Worm (Caenorhabditis elegans): ENCODE data around the gene ZK185.5.

ZK185.5 gene

ce11 chrIV:4524943-4525342 is 20.8 kb downstream of the ZK185.5 start, which contains the start of gene ZK180.6:
Gene ZK180.6, minus strand, starts transcription at chrIV:4525043.
- TF ChIP-seq mdl-1 (tag; optimal IDR thresholded peaks at IDR 0.05) (no peak), F13H6.1 (tag; optimal IDR thresholded peaks at IDR 0.05) (no peak), nhr-21 (tag; optimal IDR thresholded peaks at IDR 0.05) (no peak), blmp-1 (tag; optimal IDR thresholded peaks at IDR 0.05; ENCODE audit: insufficient read depth) (no peak), ZK546.5 (tag; optimal IDR thresholded peaks at IDR 0.05) (no peak), elt-1 (tag; optimal IDR thresholded peaks at IDR 0.05) (no peak), lin-39 (tag; optimal IDR thresholded peaks at IDR 0.05) (no peak), nhr-129 (tag; optimal IDR thresholded peaks at IDR 0.05) (no peak), lin-13 (GFP tag; optimal IDR thresholded peaks at IDR 0.05) (no peak)

ce11 chrIV:4523461-4523860 is 22.3 kb downstream of the ZK185.5 start:
- TF ChIP-seq unc-55 (GFP tag; optimal IDR thresholded peaks at IDR 0.05) (no peak), ceh-16 (tag; optimal IDR thresholded peaks at IDR 0.05) (no peak), peb-1 (tag; optimal IDR thresholded peaks at IDR 0.05) (no peak), lin-11 (tag; optimal IDR thresholded peaks at IDR 0.05) (no peak), C34F6.9 (tag; optimal IDR thresholded peaks at IDR 0.05) (no peak), sma-3 (GFP tag; optimal IDR thresholded peaks at IDR 0.05) (no peak), nhr-11 (tag; optimal IDR thresholded peaks at IDR 0.05) (no peak), nhr-10 (tag; optimal IDR thresholded peaks at IDR 0.05) (no peak), mab-5 (tag; optimal IDR thresholded peaks at IDR 0.05) (no peak), F13H6.1 (tag; optimal IDR thresholded peaks at IDR 0.05) (no peak), aly-2 (tag; optimal IDR thresholded peaks at IDR 0.05) (no peak), ztf-4 (tag; optimal IDR thresholded peaks at IDR 0.05) (no peak), Y55F3AM.14 (GFP tag; optimal IDR thresholded peaks at IDR 0.05) (no peak), ztf-11 (tag; optimal IDR thresholded peaks at IDR 0.05) (no peak), nhr-77 (tag; optimal IDR thresholded peaks at IDR 0.05) (no peak), lsy-2 (tag; optimal IDR thresholded peaks at IDR 0.05) (no peak), fos-1 (tag; optimal IDR thresholded peaks at IDR 0.05) (no peak), elt-3 (tag; optimal IDR thresholded peaks at IDR 0.05) (no peak), nhr-237 (tag; optimal IDR thresholded peaks at IDR 0.05) (no peak)

ce11 chrIV:4519714-4520113 is 26.0 kb downstream of the ZK185.5 start:
- peak; percentile 7 for TF ChIP-seq Y55F3AM.14 (GFP tag; optimal IDR thresholded peaks at IDR 0.05)
- no peak for TF ChIP-seq dmd-4 (tag; optimal IDR thresholded peaks at IDR 0.05)
- TF ChIP-seq nhr-25 (tag; optimal IDR thresholded peaks at IDR 0.05) = peak; percentile 42

ce11 chrIV:4518111-4518510 is 27.6 kb downstream of the ZK185.5 start:
- TF ChIP-seq nhr-12 (tag; optimal IDR thresholded peaks at IDR 0.05) (no peak), nhr-129 (tag; optimal IDR thresholded peaks at IDR 0.05) (no peak), blmp-1 (tag; optimal IDR thresholded peaks at IDR 0.05; ENCODE audit: insufficient read depth) (peak; percentile 75), C34F6.9 (tag; optimal IDR thresholded peaks at IDR 0.05) (no peak)

- TF ChIP-seq nhr-25 (tag; optimal IDR thresholded peaks at IDR 0.05) = peak; percentile 17
- TF ChIP-seq mbf-1 (tag; optimal IDR thresholded peaks at IDR 0.05) = no peak
Measured at ce11 chrIV:4517066-4517465, 28.7 kb downstream of the ZK185.5 start, which contains the start of gene ZK180.5. Gene ZK180.5, minus strand, starts transcription at chrIV:4517166.

- TF ChIP-seq blmp-1 (tag; optimal IDR thresholded peaks at IDR 0.05; ENCODE audit: insufficient read depth) (no peak), nhr-129 (tag; optimal IDR thresholded peaks at IDR 0.05) (no peak), unc-62 (GFP tag; optimal IDR thresholded peaks at IDR 0.05) (no peak), mab-5 (tag; optimal IDR thresholded peaks at IDR 0.05) (no peak), snpc-4 (tag; optimal IDR thresholded peaks at IDR 0.05) (no peak), F13H6.1 (tag; optimal IDR thresholded peaks at IDR 0.05) (no peak), Y55F3AM.14 (GFP tag; optimal IDR thresholded peaks at IDR 0.05) (peak; percentile 8)
Measured at ce11 chrIV:4516478-4516877, 29.2 kb downstream of the ZK185.5 start.
